Worm (Caenorhabditis elegans) whole organism, late embryonic: ENCODE measurements around the gene F18E9.8.

Source experiments
- C08G9.2 ChIP-seq: sonication (generic microtip); optimal IDR thresholded peaks from 2 replicates; lab custom pipeline; 2016; ENCODE audit warnings: mild to moderate bottlenecking, missing genetic modification characterization, moderate library complexity, missing compliant biosample characterization
- C38D4.7 ChIP-seq: fragments of 200-800 bp; sonication (Bioruptor generic); optimal IDR thresholded peaks from 2 replicates; lab custom pipeline; 2018; ENCODE audit warnings: mild to moderate bottlenecking, missing genetic modification characterization, moderate library complexity, missing compliant biosample characterization
- T23F11.4 ChIP-seq: fragments of 200-800 bp; sonication (Bioruptor generic); optimal IDR thresholded peaks from 2 replicates; lab custom pipeline; 2018; ENCODE audit warnings: mild to moderate bottlenecking, missing genetic modification characterization, missing compliant biosample characterization
- ama-1 ChIP-seq: fragments of 150-350 bp; optimal IDR thresholded peaks from 2 replicates; lab custom pipeline; 2014
- dve-1 ChIP-seq: sonication (generic microtip); optimal IDR thresholded peaks from 2 replicates; lab custom pipeline; 2017; ENCODE audit warnings: antibody characterized with exemption, mild to moderate bottlenecking, missing genetic modification characterization, missing compliant biosample characterization
- elt-2 ChIP-seq: sonication (generic microtip); optimal IDR thresholded peaks from 2 replicates; lab custom pipeline; 2016; ENCODE audit warnings: missing genetic modification reagents, missing genetic modification characterization, missing compliant biosample characterization
- fkh-10 ChIP-seq: fragments of 150-350 bp; optimal IDR thresholded peaks from 2 replicates; lab custom pipeline; 2014; ENCODE audit warnings: missing biosample characterization, missing genetic modification reagents, missing genetic modification characterization
- nhr-11 ChIP-seq: fragments of 150-350 bp; optimal IDR thresholded peaks from 2 replicates; lab custom pipeline; 2014; ENCODE audit warnings: missing biosample characterization, missing genetic modification characterization
- nhr-232 ChIP-seq: sonication (generic microtip); optimal IDR thresholded peaks from 2 replicates; lab custom pipeline; 2016; ENCODE audit warnings: missing genetic modification characterization, missing compliant biosample characterization
- odd-2 ChIP-seq: sonication (generic microtip); optimal IDR thresholded peaks from 2 replicates; lab custom pipeline; 2017; ENCODE audit warnings: antibody characterized with exemption, mild to moderate bottlenecking, missing genetic modification characterization, missing compliant biosample characterization
- syd-9 ChIP-seq: sonication (generic microtip); optimal IDR thresholded peaks from 2 replicates; lab custom pipeline; 2016; ENCODE audit warnings: mild to moderate bottlenecking, missing genetic modification characterization, moderate library complexity, missing compliant biosample characterization
- unc-42 ChIP-seq: sonication (generic microtip); optimal IDR thresholded peaks from 2 replicates; lab custom pipeline; 2016; ENCODE audit warnings: missing genotype, missing genetic modification characterization, missing compliant biosample characterization

ce11 chrX:8585837-8586236 lies 4.5 kb upstream of the F18E9.8 start, which contains the start of gene F18E9.3:
- TF ChIP-seq nhr-232 (tag; lab: Kevin White, UChicago) (no peak), elt-2 (no peak), odd-2 (tag; lab: Kevin White, UChicago) (no peak), C38D4.7 (GFP tag; lab: Kevin White, UChicago) (no peak), ama-1 (lab: Kevin White, UChicago) (no peak), T23F11.4 (GFP tag; lab: Kevin White, UChicago) (no peak), syd-9 (tag; lab: Kevin White, UChicago) (no peak), fkh-10 (GFP tag; lab: Kevin White, UChicago) (no peak), unc-42 (no peak), dve-1 (no peak), nhr-11 (tag; lab: Kevin White, UChicago) (no peak), C08G9.2 (no peak)
